Worm (Caenorhabditis elegans) whole organism, early embryonic: ENCODE measurements around the gene T07G12.2.

Source experiments
- B0310.2 ChIP-seq: sonication (generic microtip); optimal IDR thresholded peaks from 2 replicates; lab custom pipeline; 2016; ENCODE audit warnings: mild to moderate bottlenecking, missing genetic modification characterization, missing compliant biosample characterization
- F13C5.2 ChIP-seq: sonication (generic microtip); optimal IDR thresholded peaks from 2 replicates; lab custom pipeline; 2017; ENCODE audit warnings: mild to moderate bottlenecking, missing genetic modification characterization, inconsistent platforms, missing compliant biosample characterization
- aly-1 ChIP-seq: sonication (generic microtip); optimal IDR thresholded peaks from 2 replicates; lab custom pipeline; 2016; ENCODE audit warnings: missing genetic modification characterization, missing compliant biosample characterization
- ama-1 ChIP-seq: fragments of 150-350 bp; optimal IDR thresholded peaks from 2 replicates; lab custom pipeline; 2014
- ceh-13 ChIP-seq: fragments of 200-800 bp; sonication (Bioruptor generic); optimal IDR thresholded peaks from 2 replicates; lab custom pipeline; 2018; ENCODE audit warnings: mild to moderate bottlenecking, missing genetic modification characterization, missing compliant biosample characterization
- ceh-36 ChIP-seq: sonication (generic microtip); optimal IDR thresholded peaks from 2 replicates; lab custom pipeline; 2016; ENCODE audit warnings: missing genetic modification characterization, inconsistent platforms, missing compliant biosample characterization
- ets-7 ChIP-seq: sonication (generic microtip); optimal IDR thresholded peaks from 2 replicates; lab custom pipeline; 2016; ENCODE audit warnings: missing genotype, missing genetic modification characterization, missing compliant biosample characterization
- flt-1 ChIP-seq: fragments of 200-800 bp; sonication (Bioruptor generic); IDR thresholded peaks from 2 replicates; pipeline ENCODE4 v1.3.6; 2022; ENCODE audit warnings: missing genetic modification characterization, missing compliant biosample characterization
- hmbx-1 ChIP-seq: sonication (generic microtip); optimal IDR thresholded peaks from 2 replicates; lab custom pipeline; 2016; ENCODE audit warnings: mild to moderate bottlenecking, missing genetic modification characterization, missing compliant biosample characterization
- hmg-4 ChIP-seq: fragments of 200-800 bp; sonication (Bioruptor generic); optimal IDR thresholded peaks from 2 replicates; lab custom pipeline; 2018; ENCODE audit warnings: mild to moderate bottlenecking, missing genetic modification characterization, missing compliant biosample characterization
- hnd-1 ChIP-seq: sonication (generic microtip); optimal IDR thresholded peaks from 2 replicates; lab custom pipeline; 2016; ENCODE audit warnings: missing genetic modification characterization, missing compliant biosample characterization
- pes-1 ChIP-seq: fragments of 200-800 bp; sonication (Bioruptor generic); IDR thresholded peaks from 2 replicates; pipeline ENCODE4 v1.3.6; 2022; ENCODE audit warnings: missing genetic modification reagents, missing genetic modification characterization, missing compliant biosample characterization
- scrt-1 ChIP-seq: fragments of 200-800 bp; sonication (Bioruptor generic); IDR thresholded peaks from 2 replicates; pipeline ENCODE4 v1.3.6; 2022; ENCODE audit warnings: missing genetic modification characterization, missing compliant biosample characterization
- sea-1 ChIP-seq: fragments of 200-800 bp; sonication (Bioruptor generic); conservative IDR thresholded peaks from 2 replicates; pipeline ENCODE4 v1.3.6; 2022; ENCODE audit warnings: missing genetic modification characterization, missing compliant biosample characterization
- tbx-11 ChIP-seq: fragments of 200-800 bp; sonication (Bioruptor generic); IDR thresholded peaks from 2 replicates; pipeline ENCODE4 v1.3.6; 2022; ENCODE audit warnings: missing genetic modification characterization, missing compliant biosample characterization
- tbx-37 ChIP-seq: fragments of 200-800 bp; sonication (Bioruptor generic); conservative IDR thresholded peaks from 2 replicates; pipeline ENCODE4 v1.3.6; 2022; ENCODE audit warnings: missing genetic modification reagents, missing genetic modification characterization, missing compliant biosample characterization
- tra-4 ChIP-seq: sonication (generic microtip); optimal IDR thresholded peaks from 2 replicates; lab custom pipeline; 2017; ENCODE audit warnings: missing genetic modification characterization, missing compliant biosample characterization

Gene T07G12.2

DNA sequence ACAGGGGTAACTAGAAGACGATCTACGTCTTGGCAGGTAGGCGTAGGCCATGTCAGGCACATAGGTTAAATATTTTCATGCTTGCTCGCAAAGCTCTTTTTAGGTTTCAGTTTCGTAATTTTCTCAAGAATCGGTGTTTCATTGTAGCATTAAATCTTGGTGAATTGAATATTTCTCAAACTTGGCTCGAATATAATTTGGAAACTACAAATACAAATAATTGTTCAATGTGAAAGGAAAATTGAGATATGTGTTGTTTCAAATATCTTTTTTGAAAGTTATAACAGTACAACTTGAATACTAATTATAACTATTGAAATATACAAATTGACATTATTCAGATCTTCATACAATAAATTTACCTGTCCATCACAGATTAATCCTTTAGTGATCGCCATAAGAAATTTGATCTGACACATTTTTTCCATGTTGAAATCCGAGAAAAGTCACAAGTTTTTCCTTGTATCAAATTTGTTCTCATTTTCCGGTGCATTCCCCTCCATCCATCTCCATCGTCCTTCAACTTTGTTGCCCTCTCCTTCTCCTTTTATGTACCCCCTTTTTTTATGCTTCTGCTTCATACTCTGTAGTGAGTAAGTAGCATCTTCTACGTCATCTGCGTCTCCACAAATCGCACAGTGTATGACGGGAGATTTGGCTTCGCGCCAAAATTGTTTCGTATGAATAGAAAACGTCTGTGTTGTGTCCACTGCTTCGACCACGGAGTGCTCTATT, 6.2 kb upstream of the T07G12.2 start, which contains the start of gene C02F4.5:
C02F4.5 (minus strand) TSS at position 51 of the 735 bp plus-strand sequence.
- TF ChIP-seq hmg-4 (GFP tag; lab: Kevin White, UChicago) = no peak
- TF ChIP-seq aly-1 (tag; lab: Kevin White, UChicago) = no peak
- no peak for TF ChIP-seq flt-1
- TF ChIP-seq ceh-13 (GFP tag; lab: Kevin White, UChicago) = no peak

DNA sequence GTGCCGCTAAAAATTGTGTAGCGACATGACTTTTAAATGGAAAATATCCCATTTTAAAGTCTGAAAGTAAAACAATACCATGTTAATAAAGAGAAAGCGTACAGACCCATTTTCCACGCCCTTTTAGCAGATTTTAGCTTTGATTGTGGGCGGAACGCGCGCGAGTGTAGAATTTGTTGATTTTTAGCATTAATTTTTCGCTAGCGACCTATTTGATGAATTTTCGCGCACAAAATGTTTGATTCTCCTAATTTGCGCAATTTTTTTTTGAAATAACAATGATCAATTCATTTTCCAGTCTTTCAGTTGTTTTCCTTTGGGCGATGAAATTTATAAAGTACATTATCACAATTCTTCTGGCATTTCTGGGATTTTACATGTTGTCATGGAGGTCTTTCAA, 3.1 kb downstream of the T07G12.2 start, which contains the start of gene T07G12.3:
T07G12.3 (plus strand) TSS at position 301 of the 400 bp plus-strand sequence.
- TF ChIP-seq ets-7 (tag; lab: Kevin White, UChicago) (no peak), hnd-1 (tag; lab: Kevin White, UChicago) (no peak), B0310.2 (tag; lab: Kevin White, UChicago) (no peak), tbx-11 (GFP tag; lab: Robert Waterston, UW) (no peak), aly-1 (tag; lab: Kevin White, UChicago) (no peak), tbx-37 (no peak), hmbx-1 (tag; lab: Kevin White, UChicago) (no peak), hmg-4 (GFP tag; lab: Kevin White, UChicago) (no peak), flt-1 (no peak), ama-1 (lab: Kevin White, UChicago) (no peak), tra-4 (tag; lab: Kevin White, UChicago) (no peak), F13C5.2 (no peak), ceh-13 (GFP tag; lab: Kevin White, UChicago) (no peak), ceh-36 (tag; lab: Kevin White, UChicago) (no peak), scrt-1 (GFP tag; lab: Robert Waterston, UW) (no peak), sea-1 (GFP tag; lab: Robert Waterston, UW) (no peak), pes-1 (GFP tag; lab: Robert Waterston, UW) (no peak)

DNA sequence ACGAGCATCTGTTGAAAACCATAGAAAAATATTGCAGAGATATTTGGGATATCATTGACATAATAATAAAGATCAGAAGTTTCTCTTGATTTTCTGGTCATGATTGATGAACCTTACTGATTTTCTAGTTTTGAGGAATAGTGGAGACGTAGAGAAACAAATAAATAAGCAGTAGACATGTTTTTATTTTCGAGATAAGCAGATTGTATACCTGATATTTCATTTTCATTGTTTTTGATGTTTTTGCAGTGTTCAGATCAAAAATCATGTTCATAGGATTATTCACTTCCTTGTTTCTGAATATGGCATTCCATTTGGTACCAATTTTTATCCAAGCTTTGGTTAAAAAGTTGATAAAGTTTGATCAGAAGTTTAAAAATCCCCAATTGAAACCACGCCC, 8.1 kb downstream of the T07G12.2 start, which contains the start of gene T07G12.4:
T07G12.4 (minus strand) TSS at position 101 of the 400 bp plus-strand sequence.
- TF ChIP-seq tbx-37 (no peak), B0310.2 (tag; lab: Kevin White, UChicago) (no peak), hnd-1 (tag; lab: Kevin White, UChicago) (no peak), ama-1 (lab: Kevin White, UChicago) (no peak), tra-4 (tag; lab: Kevin White, UChicago) (no peak), hmbx-1 (tag; lab: Kevin White, UChicago) (no peak)

DNA sequence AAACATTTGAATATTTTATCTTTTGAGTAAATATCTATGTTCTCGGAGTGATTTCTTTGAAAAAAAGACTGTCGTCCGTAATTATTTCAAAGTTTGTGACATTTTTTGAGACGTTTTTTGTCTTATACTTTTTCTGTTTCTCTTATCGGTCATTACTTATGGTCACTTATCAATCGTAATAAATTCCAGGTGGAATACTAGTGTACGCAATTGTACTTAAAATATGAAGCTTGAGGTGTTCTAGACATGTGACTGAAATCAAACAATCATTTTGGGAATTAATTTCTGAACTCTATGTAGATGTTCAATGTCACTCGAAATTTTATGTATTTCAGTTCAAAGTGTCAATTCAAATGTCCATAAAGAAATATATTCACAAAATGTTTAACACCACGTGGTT, 11.8 kb downstream of the T07G12.2 start:
- no peak for TF ChIP-seq pes-1 (GFP tag; lab: Robert Waterston, UW)
- TF ChIP-seq aly-1 (tag; lab: Kevin White, UChicago) = no peak
- TF ChIP-seq tra-4 (tag; lab: Kevin White, UChicago) = no peak
- no peak for TF ChIP-seq tbx-11 (GFP tag; lab: Robert Waterston, UW)
- no peak for TF ChIP-seq ets-7 (tag; lab: Kevin White, UChicago)
- TF ChIP-seq flt-1 = no peak
- no peak for TF ChIP-seq sea-1 (GFP tag; lab: Robert Waterston, UW)
- TF ChIP-seq hnd-1 (tag; lab: Kevin White, UChicago) = no peak
- no peak for TF ChIP-seq B0310.2 (tag; lab: Kevin White, UChicago)
- TF ChIP-seq tbx-37 = no peak
- no peak for TF ChIP-seq F13C5.2
- no peak for TF ChIP-seq hmg-4 (GFP tag; lab: Kevin White, UChicago)

DNA sequence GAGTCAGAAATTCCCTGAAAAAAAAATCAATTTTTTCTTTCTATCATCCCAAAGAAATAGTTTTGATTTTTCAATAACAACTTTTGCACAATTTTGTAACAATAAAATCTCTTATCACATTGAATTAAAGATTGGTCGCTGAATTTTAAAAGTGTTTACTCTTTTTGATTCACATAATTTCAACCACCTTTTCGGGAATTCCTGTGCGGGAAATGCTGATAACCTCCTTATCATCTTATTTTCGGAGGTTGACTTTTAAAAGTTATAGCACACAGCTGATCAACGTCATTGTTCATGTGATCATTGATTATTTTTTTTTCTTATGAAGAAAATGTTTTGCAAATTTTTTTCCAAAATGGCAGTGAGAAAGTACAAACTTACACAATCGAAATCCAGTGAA, 12.9 kb downstream of the T07G12.2 start:
- TF ChIP-seq tbx-11 (GFP tag; lab: Robert Waterston, UW) = no peak
- TF ChIP-seq hnd-1 (tag; lab: Kevin White, UChicago) = no peak
- no peak for TF ChIP-seq B0310.2 (tag; lab: Kevin White, UChicago)
- TF ChIP-seq pes-1 (GFP tag; lab: Robert Waterston, UW) = no peak
- no peak for TF ChIP-seq ceh-36 (tag; lab: Kevin White, UChicago)
- TF ChIP-seq ets-7 (tag; lab: Kevin White, UChicago) = no peak
- TF ChIP-seq ceh-13 (GFP tag; lab: Kevin White, UChicago) = no peak
- TF ChIP-seq sea-1 (GFP tag; lab: Robert Waterston, UW) = no peak

DNA sequence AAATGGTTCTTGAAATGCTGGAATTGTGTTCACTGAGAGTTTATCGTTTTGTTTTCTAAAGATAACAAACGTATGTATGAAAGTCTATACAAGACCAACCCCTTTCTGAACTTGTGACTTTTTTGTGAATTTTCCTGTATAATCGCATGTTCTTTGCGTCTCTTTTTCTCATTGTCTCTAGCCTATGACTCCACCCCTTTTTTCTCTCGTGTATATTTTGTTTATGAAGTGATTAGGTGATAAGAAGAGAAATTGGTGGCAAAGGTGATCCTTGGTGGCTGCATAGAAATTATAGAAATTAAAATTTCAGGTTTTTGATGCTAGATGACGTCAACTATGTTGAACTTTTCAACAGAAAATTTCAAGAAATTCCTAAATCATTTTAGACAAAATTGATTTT, 14.5 kb downstream of the T07G12.2 start, which contains the start of gene T07G12.5:
T07G12.5 (minus strand) TSS at position 101 of the 400 bp plus-strand sequence.
- TF ChIP-seq scrt-1 (GFP tag; lab: Robert Waterston, UW) (no peak), ceh-13 (GFP tag; lab: Kevin White, UChicago) (no peak), flt-1 (no peak), hnd-1 (tag; lab: Kevin White, UChicago) (no peak), ama-1 (lab: Kevin White, UChicago) (no peak), B0310.2 (tag; lab: Kevin White, UChicago) (no peak), tra-4 (tag; lab: Kevin White, UChicago) (no peak), ceh-36 (tag; lab: Kevin White, UChicago) (no peak), pes-1 (GFP tag; lab: Robert Waterston, UW) (no peak), tbx-37 (no peak), hmbx-1 (tag; lab: Kevin White, UChicago) (no peak), aly-1 (tag; lab: Kevin White, UChicago) (no peak), hmg-4 (GFP tag; lab: Kevin White, UChicago) (no peak), ets-7 (tag; lab: Kevin White, UChicago) (no peak), F13C5.2 (no peak), tbx-11 (GFP tag; lab: Robert Waterston, UW) (no peak), sea-1 (GFP tag; lab: Robert Waterston, UW) (no peak)

DNA sequence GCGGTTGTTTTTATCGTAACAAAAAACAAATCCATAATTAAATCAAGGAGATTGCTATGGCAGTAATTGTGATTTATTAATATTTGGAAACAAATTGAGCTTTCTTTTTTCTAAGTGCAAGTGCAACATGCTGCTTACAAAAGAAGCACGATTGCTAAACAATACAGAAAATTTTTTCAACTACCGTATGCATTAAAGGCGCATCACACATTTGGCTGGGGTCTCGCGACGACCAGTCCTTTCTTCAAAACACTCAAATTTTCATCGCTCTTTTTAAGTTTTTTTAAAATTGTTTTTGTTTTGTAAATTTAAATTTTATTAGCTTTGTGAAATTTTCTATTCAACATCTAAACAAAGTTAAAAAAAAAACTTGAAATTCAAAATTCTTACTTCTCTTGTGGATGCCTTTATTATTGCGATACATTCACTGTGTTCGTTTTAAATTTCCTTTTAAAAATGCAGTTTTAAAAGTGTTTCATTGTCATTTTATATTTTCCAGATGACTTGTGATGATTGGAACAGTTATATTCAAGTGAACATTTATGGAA, 16.2 kb downstream of the T07G12.2 start, which contains the start of gene zim-1:
zim-1 (plus strand) TSS at position 498 of the 548 bp plus-strand sequence.
- TF ChIP-seq F13C5.2 (no peak), pes-1 (GFP tag; lab: Robert Waterston, UW) (no peak), aly-1 (tag; lab: Kevin White, UChicago) (no peak), ceh-36 (tag; lab: Kevin White, UChicago) (no peak), scrt-1 (GFP tag; lab: Robert Waterston, UW) (no peak), ets-7 (tag; lab: Kevin White, UChicago) (no peak), ama-1 (lab: Kevin White, UChicago) (no peak), hmbx-1 (tag; lab: Kevin White, UChicago) (no peak), ceh-13 (GFP tag; lab: Kevin White, UChicago) (no peak), hmg-4 (GFP tag; lab: Kevin White, UChicago) (no peak), sea-1 (GFP tag; lab: Robert Waterston, UW) (no peak)
